Fruit fly (Drosophila melanogaster): Measurements from ENCODE around the gene CG6761.

Gene CG6761

dm6 chr3L:9698193-9698642 lies 5.2 kb downstream of the CG6761 start, which contains the start of gene Ubc4 (continued):
- TF ChIP-seq CG13424 (tag; optimal IDR thresholded peaks at IDR 0.05) (peak; percentile 18), row (GFP tag; IDR thresholded peaks at IDR 0.05) (peak; percentile 66), Xbp1 (GFP tag; optimal IDR thresholded peaks at IDR 0.05) (peak; percentile 5), Bgb (GFP tag; IDR thresholded peaks at IDR 0.05; ENCODE audit: partially characterized antibody) (peak; percentile 93), CG10959 (GFP tag; IDR thresholded peaks at IDR 0.05) (no peak), CHES-1-like (GFP tag; optimal IDR thresholded peaks at IDR 0.05) (peak; percentile 11), sug (tag; optimal IDR thresholded peaks at IDR 0.05) (peak; percentile 78), CG13624 (GFP tag; optimal IDR thresholded peaks at IDR 0.05) (peak; percentile 8), shn (GFP tag; optimal IDR thresholded peaks at IDR 0.05) (peak; percentile 5), Med (GFP tag) (peak; percentile 88), unc-4 (GFP tag; IDR thresholded peaks at IDR 0.05; ENCODE audit: partially characterized antibody) (peak; percentile 90), Fer1 (GFP tag; optimal IDR thresholded peaks at IDR 0.05) (peak; percentile 4), tx (GFP tag; optimal IDR thresholded peaks at IDR 0.05) (no peak), CG11695 (GFP tag; IDR thresholded peaks at IDR 0.05) (no peak), slbo (GFP tag; IDR thresholded peaks at IDR 0.05) (peak; percentile 54; the same call in 1 of the 2 replicates), ci (GFP tag; IDR thresholded peaks at IDR 0.05) (peak; percentile 21; the same call in 1 of the 3 replicates), Hand (GFP tag; optimal IDR thresholded peaks at IDR 0.05) (no peak), Asciz (GFP tag; optimal IDR thresholded peaks at IDR 0.05) (no peak), CG3847 (GFP tag; IDR thresholded peaks at IDR 0.05) (peak; percentile 37), CG16813 (GFP tag; IDR thresholded peaks at IDR 0.05; ENCODE audit: partially characterized antibody) (peak; percentile 75), CG6683 (GFP tag; optimal IDR thresholded peaks at IDR 0.05) (no peak), MBD-R2 (GFP tag; IDR thresholded peaks at IDR 0.05) (peak; percentile 56; the same call in 1 of the 2 replicates), D19A (tag; optimal IDR thresholded peaks at IDR 0.05) (no peak), NFAT (GFP tag; IDR thresholded peaks at IDR 0.05) (peak; percentile 62; the same call in 1 of the 2 replicates), CG34224 (GFP tag; IDR thresholded peaks at IDR 0.05; ENCODE audit: partially characterized antibody) (peak; percentile 87), Dbx (GFP tag; IDR thresholded peaks at IDR 0.05) (peak; percentile 10; the same call in 1 of the 3 replicates), ftz-f1 (GFP tag; optimal IDR thresholded peaks at IDR 0.05) (no peak), CG32532 (GFP tag; IDR thresholded peaks at IDR 0.05) (peak; percentile 32; the same call in 1 of the 2 replicates), CG12744 (GFP tag; optimal IDR thresholded peaks at IDR 0.05) (no peak), CG6791 (GFP tag; IDR thresholded peaks at IDR 0.05; ENCODE audit: partially characterized antibody) (peak; percentile 84), CG4282 (GFP tag; optimal IDR thresholded peaks at IDR 0.05) (no peak), cas (GFP tag; IDR thresholded peaks at IDR 0.05) (no peak), CG9797 (GFP tag; optimal IDR thresholded peaks at IDR 0.05) (peak; percentile 69), nom (GFP tag; optimal IDR thresholded peaks at IDR 0.05) (peak; percentile 52), CG9609 (GFP tag; optimal IDR thresholded peaks at IDR 0.05) (no peak), CoRest (tag; optimal IDR thresholded peaks at IDR 0.05) (peak; percentile 4), Antp (GFP tag; optimal IDR thresholded peaks at IDR 0.05) (peak; percentile 25), crol (GFP tag; IDR thresholded peaks at IDR 0.05) (peak; percentile 62), Ets65A (GFP tag) (peak; percentile 49)

- TF ChIP-seq Nf-YB (GFP tag; optimal IDR thresholded peaks at IDR 0.05) (peak; percentile 56), CG7987 (GFP tag; optimal IDR thresholded peaks at IDR 0.05) (no peak), CG18262 (tag; optimal IDR thresholded peaks at IDR 0.05) (no peak), Sry-β (GFP tag; optimal IDR thresholded peaks at IDR 0.05) (no peak), Pdp1 (GFP tag; optimal IDR thresholded peaks at IDR 0.05) (peak in 1 of 2 experiments; percentile 94), CG7372 (GFP tag; IDR thresholded peaks at IDR 0.05) (0 out of 2 replicates have a peak, but pooled peaks have one; percentile 33), fd3F (GFP tag; optimal IDR thresholded peaks at IDR 0.05) (no peak)
These were observed 5.9 kb downstream of the CG6761 start for dm6 chr3L:9697527-9697883.
